Fruit fly (Drosophila melanogaster) whole organism, embryonic: ENCODE results near the gene Chpf.
A peak's percentile ranks its signal among the peaks of the same experiment; 100 is the strongest.

Experiments
- Atf6 ChIP-seq: fragments of 200-800 bp; sonication (Bioruptor generic); IDR thresholded peaks from 2 replicates; pipeline ENCODE4 v1.3.6; 2022; ENCODE audit warnings: missing biosample characterization, missing genetic modification characterization
- Bgb ChIP-seq: fragments of 200-800 bp; sonication (Bioruptor generic); IDR thresholded peaks from 2 replicates; pipeline ENCODE4 v1.3.6; 2022; ENCODE audit warnings: missing biosample characterization, missing genetic modification characterization; ENCODE audit not compliant: partially characterized antibody
- CG10321 ChIP-seq: fragments of 200-800 bp; sonication (Bioruptor generic); IDR thresholded peaks from 2 replicates; pipeline ENCODE4 v1.3.6; 2022; ENCODE audit warnings: missing biosample characterization, missing genetic modification characterization
- CG10654 ChIP-seq: fragments of 200-800 bp; sonication (Bioruptor generic); optimal IDR thresholded peaks from 2 replicates; lab custom pipeline; 2016; ENCODE audit warnings: missing biosample characterization, missing genetic modification characterization
- CG12219 ChIP-seq: fragments of 200-800 bp; sonication (Bioruptor generic); optimal IDR thresholded peaks from 3 replicates; lab custom pipeline; 2018; ENCODE audit warnings: missing biosample characterization, mild to moderate bottlenecking, missing genetic modification characterization
- CG12236 ChIP-seq: fragments of 200-800 bp; sonication (Bioruptor generic); optimal IDR thresholded peaks from 2 replicates; lab custom pipeline; 2016; ENCODE audit warnings: missing biosample characterization, missing genetic modification characterization
- CG12769 ChIP-seq: fragments of 200-800 bp; sonication (Bioruptor generic); optimal IDR thresholded peaks from 2 replicates; lab custom pipeline; 2019; ENCODE audit warnings: missing biosample characterization, mild to moderate bottlenecking, missing genetic modification characterization, moderate library complexity
- CG14050 ChIP-seq: fragments of 200-800 bp; sonication (Bioruptor generic); IDR thresholded peaks from 3 replicates; pipeline ENCODE4 v1.3.6; 2022; ENCODE audit warnings: missing biosample characterization, missing genetic modification characterization
- CG14667 ChIP-seq: fragments of 200-800 bp; sonication (Bioruptor generic); IDR thresholded peaks from 2 replicates; pipeline ENCODE4 v1.3.6; 2022; ENCODE audit warnings: missing biosample characterization, missing genetic modification characterization
- CG15601 ChIP-seq: fragments of 200-800 bp; sonication (Bioruptor generic); optimal IDR thresholded peaks from 3 replicates; lab custom pipeline; 2019; ENCODE audit warnings: missing biosample characterization, mild to moderate bottlenecking, missing genetic modification characterization, moderate library complexity
- CG16779 ChIP-seq: fragments of 200-800 bp; sonication (Bioruptor generic); IDR thresholded peaks from 2 replicates; pipeline ENCODE4 v1.3.6; 2022; ENCODE audit warnings: missing biosample characterization, missing genetic modification characterization
- CG16815 ChIP-seq: fragments of 200-800 bp; sonication (Bioruptor generic); optimal IDR thresholded peaks from 3 replicates; lab custom pipeline; 2017; ENCODE audit warnings: missing biosample characterization, mild to moderate bottlenecking, missing genetic modification characterization
- CG17328 ChIP-seq: fragments of 200-800 bp; sonication (Bioruptor generic); IDR thresholded peaks from 2 replicates; pipeline ENCODE4 v1.3.6; 2022; ENCODE audit warnings: missing biosample characterization, missing genetic modification characterization
- CG30020 ChIP-seq: fragments of 200-800 bp; optimal IDR thresholded peaks from 2 replicates; lab custom pipeline; 2019; ENCODE audit warnings: missing biosample characterization, mild to moderate bottlenecking, missing genetic modification characterization, moderate library complexity
- CG3065 ChIP-seq: fragments of 200-800 bp; sonication (Bioruptor generic); optimal IDR thresholded peaks from 2 replicates; lab custom pipeline; 2016; ENCODE audit warnings: missing biosample characterization, missing genetic modification characterization
- CG31441 ChIP-seq: fragments of 200-800 bp; sonication (Bioruptor generic); IDR thresholded peaks from 2 replicates; pipeline ENCODE4 v1.3.6; 2022; ENCODE audit warnings: missing biosample characterization, missing genetic modification characterization
- CG6175 ChIP-seq: fragments of 200-800 bp; sonication (Bioruptor generic); IDR thresholded peaks from 3 replicates; pipeline ENCODE4 v1.3.6; 2022; ENCODE audit warnings: missing biosample characterization, missing genetic modification characterization
- CG6765 ChIP-seq: fragments of 200-800 bp; sonication (Bioruptor generic); optimal IDR thresholded peaks from 3 replicates; lab custom pipeline; 2017; ENCODE audit warnings: missing biosample characterization, mild to moderate bottlenecking, missing genetic modification characterization
- CHES-1-like ChIP-seq: fragments of 200-800 bp; sonication (Bioruptor generic); optimal IDR thresholded peaks from 2 replicates; lab custom pipeline; 2016; ENCODE audit warnings: missing biosample characterization, missing genetic modification characterization
- CrebB ChIP-seq: fragments of 200-800 bp; sonication (Bioruptor generic); optimal IDR thresholded peaks from 3 replicates; lab custom pipeline; 2018; ENCODE audit warnings: missing biosample characterization, mild to moderate bottlenecking, missing genetic modification characterization
- D19B ChIP-seq: fragments of 200-800 bp; sonication (Bioruptor generic); optimal IDR thresholded peaks from 2 replicates; lab custom pipeline; 2017; ENCODE audit warnings: missing biosample characterization, mild to moderate bottlenecking, missing genetic modification characterization
- Deaf1 ChIP-seq: fragments of 200-800 bp; optimal IDR thresholded peaks from 3 replicates; lab custom pipeline; 2019; ENCODE audit warnings: missing biosample characterization, mild to moderate bottlenecking, missing genetic modification characterization, moderate library complexity
- GATAe ChIP-seq: fragments of 200-800 bp; sonication (Bioruptor generic); conservative IDR thresholded peaks from 2 replicates; pipeline ENCODE4 v1.3.6; 2022; ENCODE audit warnings: missing biosample characterization, missing genetic modification characterization
- HLH4C ChIP-seq: fragments of 200-800 bp; sonication (Bioruptor generic); IDR thresholded peaks from 3 replicates; pipeline ENCODE4 v1.3.6; 2022; ENCODE audit warnings: missing biosample characterization, missing genetic modification characterization; ENCODE audit not compliant: partially characterized antibody
- HLHmδ ChIP-seq: fragments of 200-800 bp; sonication (Bioruptor generic); optimal IDR thresholded peaks from 2 replicates; lab custom pipeline; 2018; ENCODE audit warnings: missing biosample characterization, mild to moderate bottlenecking, missing genetic modification characterization, moderate library complexity
- Hr3 ChIP-seq: fragments of 200-800 bp; sonication (Bioruptor generic); optimal IDR thresholded peaks from 3 replicates; lab custom pipeline; 2016; ENCODE audit warnings: missing biosample characterization, missing genetic modification characterization
- Hr39 ChIP-seq: fragments of >200 bp; optimal IDR thresholded peaks from 2 replicates; lab custom pipeline; 2017
- Lim3 ChIP-seq: fragments of 200-800 bp; sonication (Bioruptor generic); IDR thresholded peaks from 2 replicates; pipeline ENCODE4 v1.3.6; 2022; ENCODE audit warnings: missing biosample characterization, missing genetic modification characterization
- NC2α ChIP-seq: fragments of 200-800 bp; sonication (Bioruptor generic); optimal IDR thresholded peaks from 2 replicates; lab custom pipeline; 2016; ENCODE audit warnings: missing biosample characterization, missing genetic modification characterization
- NfI ChIP-seq: fragments of 200-800 bp; sonication (Bioruptor generic); optimal IDR thresholded peaks from 3 replicates; lab custom pipeline; 2018; ENCODE audit warnings: missing biosample characterization, mild to moderate bottlenecking, missing genetic modification characterization, moderate library complexity
- Optix ChIP-seq: fragments of 200-800 bp; sonication (Bioruptor generic); IDR thresholded peaks from 3 replicates; pipeline ENCODE4 v1.3.6; 2022; ENCODE audit warnings: missing biosample characterization, missing genetic modification characterization
- TFAM ChIP-seq: fragments of 200-800 bp; sonication (Bioruptor generic); optimal IDR thresholded peaks from 2 replicates; lab custom pipeline; 2017; ENCODE audit warnings: missing biosample characterization, missing genetic modification characterization, inconsistent platforms
- Vsx1 ChIP-seq: fragments of 200-800 bp; sonication (Bioruptor generic); optimal IDR thresholded peaks from 2 replicates; lab custom pipeline; 2017; ENCODE audit warnings: missing biosample characterization, mild to moderate bottlenecking, missing genetic modification characterization, missing genetic modification reagents
- amos ChIP-seq: fragments of 200-800 bp; sonication (Bioruptor generic); IDR thresholded peaks from 2 replicates; pipeline ENCODE4 v1.3.6; 2022; ENCODE audit warnings: missing biosample characterization, missing genetic modification characterization; ENCODE audit not compliant: partially characterized antibody
- ato ChIP-seq: fragments of 200-800 bp; sonication (Bioruptor generic); IDR thresholded peaks from 2 replicates; pipeline ENCODE4 v1.3.6; 2022; ENCODE audit warnings: missing biosample characterization, missing genetic modification characterization; ENCODE audit not compliant: partially characterized antibody
- cg ChIP-seq: fragments of 200-800 bp; sonication (Bioruptor generic); optimal IDR thresholded peaks from 3 replicates; lab custom pipeline; 2019; ENCODE audit warnings: missing biosample characterization, mild to moderate bottlenecking, missing genetic modification characterization, moderate library complexity
- ci ChIP-seq: fragments of 200-800 bp; sonication (Bioruptor generic); IDR thresholded peaks from 3 replicates; pipeline ENCODE4 v1.3.6; 2022; ENCODE audit warnings: missing biosample characterization, missing genetic modification characterization
- croc ChIP-seq: fragments of 200-800 bp; sonication (Bioruptor generic); conservative IDR thresholded peaks from 3 replicates; pipeline ENCODE4 v1.3.6; 2022; ENCODE audit warnings: missing biosample characterization, missing genetic modification characterization
- dan ChIP-seq: fragments of 200-800 bp; sonication (Bioruptor generic); IDR thresholded peaks from 2 replicates; pipeline ENCODE4 v1.3.6; 2022; ENCODE audit warnings: missing biosample characterization, missing genetic modification characterization
- emc ChIP-seq: fragments of 200-800 bp; sonication (Bioruptor generic); optimal IDR thresholded peaks from 2 replicates; lab custom pipeline; 2016; ENCODE audit warnings: missing biosample characterization, missing genetic modification characterization
- fd96Cb ChIP-seq: fragments of 200-800 bp; sonication (Bioruptor generic); optimal IDR thresholded peaks from 2 replicates; lab custom pipeline; 2018; ENCODE audit warnings: missing biosample characterization, mild to moderate bottlenecking, missing genetic modification characterization, moderate library complexity
- gcm ChIP-seq: fragments of 200-800 bp; sonication (Bioruptor generic); optimal IDR thresholded peaks from 2 replicates; lab custom pipeline; 2019; ENCODE audit warnings: missing biosample characterization, mild to moderate bottlenecking, missing genetic modification characterization, moderate library complexity
- gcm2 ChIP-seq: fragments of 200-800 bp; sonication (Bioruptor generic); optimal IDR thresholded peaks from 2 replicates; lab custom pipeline; 2016; ENCODE audit warnings: missing biosample characterization, missing genetic modification characterization
- kay ChIP-seq: fragments of 200-800 bp; sonication (Bioruptor generic); optimal IDR thresholded peaks from 2 replicates; lab custom pipeline; 2016; ENCODE audit warnings: missing biosample characterization, missing genetic modification characterization
- otp ChIP-seq: fragments of 200-800 bp; sonication (Bioruptor generic); IDR thresholded peaks from 3 replicates; pipeline ENCODE4, ENCODE4 v1.3.6; 2022; ENCODE audit warnings: missing biosample characterization, missing genetic modification characterization
- pzg ChIP-seq: fragments of 200-800 bp; sonication (Bioruptor generic); optimal IDR thresholded peaks from 3 replicates; lab custom pipeline; 2018; ENCODE audit warnings: missing biosample characterization, mild to moderate bottlenecking, missing genetic modification characterization, moderate library complexity
- row ChIP-seq: fragments of 200-800 bp; sonication (Bioruptor generic); IDR thresholded peaks from 3 replicates; pipeline ENCODE4 v1.3.6; 2022; ENCODE audit warnings: missing biosample characterization, missing genetic modification characterization
- salm ChIP-seq: fragments of 200-800 bp; sonication (Bioruptor generic); optimal IDR thresholded peaks from 2 replicates; lab custom pipeline; 2018; ENCODE audit warnings: missing biosample characterization, mild to moderate bottlenecking, missing genetic modification characterization
- slou ChIP-seq: fragments of 200-800 bp; sonication (Bioruptor generic); optimal IDR thresholded peaks from 3 replicates; lab custom pipeline; 2016; ENCODE audit warnings: missing biosample characterization, missing genetic modification characterization
- vfl ChIP-seq: fragments of 200-800 bp; sonication (Bioruptor generic); optimal IDR thresholded peaks from 2 replicates; lab custom pipeline; 2016; ENCODE audit warnings: missing biosample characterization, missing genetic modification characterization
- z ChIP-seq: fragments of 200-800 bp; sonication (Bioruptor generic); IDR thresholded peaks from 3 replicates; pipeline ENCODE4 v1.3.6; 2022; ENCODE audit warnings: missing biosample characterization, missing genetic modification characterization
- zen2 ChIP-seq: fragments of 200-800 bp; sonication (Bioruptor generic); IDR thresholded peaks from 3 replicates; pipeline ENCODE4 v1.3.6; 2022; ENCODE audit warnings: missing biosample characterization, missing genetic modification characterization; ENCODE audit not compliant: partially characterized antibody

Gene Chpf

dm6 chrX:13143100-13143499 is 30.8 kb upstream of the Chpf start (continued):
- TF ChIP-seq fd96Cb (tag; lab: Kevin White, UChicago) (peak; percentile 50), CG12236 (GFP tag; lab: Kevin White, UChicago) (no peak), otp (GFP tag; lab: Robert Waterston, UW) (0 out of 3 replicates have a peak, but pooled peaks have one; percentile 30), Lim3 (no peak), CG14050 (GFP tag; lab: Robert Waterston, UW) (no peak), CG3065 (GFP tag; lab: Kevin White, UChicago) (no peak), CG31441 (GFP tag; lab: Robert Waterston, UW) (peak; percentile 43; the same call in 1 of the 2 replicates), NfI (GFP tag; lab: Kevin White, UChicago) (no peak), CG6765 (GFP tag; lab: Kevin White, UChicago) (no peak), Hr3 (GFP tag; lab: Kevin White, UChicago) (peak; percentile 5), z (no peak), ato (GFP tag; lab: Robert Waterston, UW) (no peak), gcm (peak; percentile 28), pzg (GFP tag; lab: Kevin White, UChicago) (no peak), CG6175 (GFP tag; lab: Robert Waterston, UW) (no peak), CG14667 (GFP tag; lab: Robert Waterston, UW) (peak; percentile 40; the same call in 1 of the 2 replicates), cg (no peak), salm (tag; lab: Kevin White, UChicago) (peak; percentile 5), D19B (no peak), Optix (GFP tag; lab: Robert Waterston, UW) (no peak), CG15601 (no peak), CG10321 (GFP tag; lab: Robert Waterston, UW) (no peak), Deaf1 (tag; lab: Kevin White, UChicago) (no peak), Bgb (GFP tag; lab: Robert Waterston, UW) (no peak), kay (no peak), CG17328 (GFP tag; lab: Robert Waterston, UW) (peak; percentile 59), slou (GFP tag; lab: Kevin White, UChicago) (no peak), NC2α (GFP tag; lab: Kevin White, UChicago) (no peak), TFAM (no peak), CG12219 (GFP tag; lab: Kevin White, UChicago) (peak; percentile 29), CrebB (tag; lab: Kevin White, UChicago) (no peak), CG10654 (no peak), zen2 (GFP tag; lab: Robert Waterston, UW) (no peak), row (GFP tag; lab: Robert Waterston, UW) (peak; percentile 66), croc (no peak), CHES-1-like (no peak), dan (no peak), emc (GFP tag; lab: Kevin White, UChicago) (no peak), GATAe (GFP tag; lab: Robert Waterston, UW) (no peak), Vsx1 (no peak), CG30020 (tag; lab: Kevin White, UChicago) (no peak), vfl (GFP tag; lab: Kevin White, UChicago) (no peak), amos (GFP tag; lab: Robert Waterston, UW) (no peak), HLHmδ (no peak), CG16815 (GFP tag; lab: Kevin White, UChicago) (no peak), ci (GFP tag; lab: Robert Waterston, UW) (peak; percentile 58; the same call in 2 of the 3 replicates), CG12769 (no peak), Atf6 (GFP tag; lab: Robert Waterston, UW) (no peak; the same call in 1 of the 2 replicates), gcm2 (GFP tag; lab: Kevin White, UChicago) (no peak), Hr39 (no peak), CG16779 (no peak), HLH4C (GFP tag; lab: Robert Waterston, UW) (no peak)
